Fruit fly (Drosophila melanogaster) whole organism, embryonic: ENCODE data around the gene Sik2.

ENCODE experiments used
- CG12071 ChIP-seq: fragments of 200-800 bp; sonication (Bioruptor generic); optimal IDR thresholded peaks from 3 replicates; lab custom pipeline; 2018; ENCODE audit warnings: missing biosample characterization, mild to moderate bottlenecking, missing genetic modification characterization
- CG12104 ChIP-seq: fragments of 200-800 bp; sonication (Bioruptor generic); optimal IDR thresholded peaks from 3 replicates; lab custom pipeline; 2016; ENCODE audit warnings: missing biosample characterization, missing genetic modification characterization
- CG12299 ChIP-seq: fragments of 200-800 bp; sonication (Bioruptor generic); optimal IDR thresholded peaks from 2 replicates; lab custom pipeline; 2018; ENCODE audit warnings: missing biosample characterization, mild to moderate bottlenecking, missing genetic modification characterization
- CG12769 ChIP-seq: fragments of 200-800 bp; sonication (Bioruptor generic); optimal IDR thresholded peaks from 2 replicates; lab custom pipeline; 2019; ENCODE audit warnings: missing biosample characterization, mild to moderate bottlenecking, missing genetic modification characterization, moderate library complexity
- CG13287 ChIP-seq: fragments of 200-800 bp; sonication (Bioruptor generic); IDR thresholded peaks from 2 replicates; pipeline ENCODE4 v1.3.6; 2022; ENCODE audit warnings: missing biosample characterization, missing genetic modification characterization; ENCODE audit not compliant: partially characterized antibody
- CG16863 ChIP-seq: fragments of 200-800 bp; sonication (Bioruptor generic); optimal IDR thresholded peaks from 3 replicates; lab custom pipeline; 2016; ENCODE audit warnings: missing biosample characterization, missing genetic modification characterization
- CG18619 ChIP-seq: fragments of 200-800 bp; sonication (Bioruptor generic); optimal IDR thresholded peaks from 3 replicates; lab custom pipeline; 2017; ENCODE audit warnings: missing biosample characterization, mild to moderate bottlenecking, missing genetic modification characterization
- CG34376 ChIP-seq: fragments of 200-800 bp; sonication (Bioruptor generic); optimal IDR thresholded peaks from 2 replicates; lab custom pipeline; 2018; ENCODE audit warnings: missing biosample characterization, mild to moderate bottlenecking, missing genetic modification characterization
- CG7372 ChIP-seq: fragments of 200-800 bp; sonication (Bioruptor generic); IDR thresholded peaks from 2 replicates; pipeline ENCODE4 v1.3.6; 2022; ENCODE audit warnings: missing biosample characterization, missing genetic modification characterization
- CG7556 ChIP-seq: fragments of 200-800 bp; sonication (Bioruptor generic); optimal IDR thresholded peaks from 2 replicates; lab custom pipeline; 2017; ENCODE audit warnings: missing biosample characterization, mild to moderate bottlenecking, missing genetic modification characterization
- Dref ChIP-seq: fragments of 200-800 bp; sonication (Bioruptor generic); IDR thresholded peaks from 2 replicates; pipeline ENCODE4 v1.3.6; 2022; ENCODE audit warnings: missing biosample characterization, missing genetic modification characterization
- Ets65A ChIP-seq: fragments of 200-800 bp; sonication (Bioruptor generic); peaks from one replicate; lab custom pipeline; 2016; ENCODE audit warnings: missing biosample characterization, missing genetic modification characterization
- GATAe ChIP-seq: fragments of 200-800 bp; sonication (Bioruptor generic); conservative IDR thresholded peaks from 2 replicates; pipeline ENCODE4 v1.3.6; 2022; ENCODE audit warnings: missing biosample characterization, missing genetic modification characterization
- HHEX ChIP-seq: fragments of 200-800 bp; sonication (Bioruptor generic); optimal IDR thresholded peaks from 3 replicates; lab custom pipeline; 2017; ENCODE audit warnings: missing biosample characterization, mild to moderate bottlenecking, missing genetic modification characterization, missing genetic modification reagents
- Hr78 ChIP-seq, 2 experiments: fragments of 200-800 bp in 1 of 2; fragments of >200 bp in 1 of 2; sonication (Bioruptor generic) in 1 of 2; optimal IDR thresholded peaks; 2 replicates each; lab custom pipeline; 2017 to 2019; ENCODE audit warnings: missing biosample characterization in 2 of 2, missing genetic modification characterization in 2 of 2, mild to moderate bottlenecking in 1 of 2, moderate library complexity in 1 of 2
- Med ChIP-seq: fragments of 200-800 bp; sonication (Bioruptor generic); peaks from one replicate; lab custom pipeline; 2016; ENCODE audit warnings: missing biosample characterization, missing genetic modification characterization, mild to moderate bottlenecking, inconsistent platforms, moderate library complexity
- Pdp1 ChIP-seq, 2 experiments: fragments of 200-800 bp; sonication (Bioruptor generic); optimal IDR thresholded peaks; 3 replicates each; lab custom pipeline; 2016; ENCODE audit warnings: missing biosample characterization in 2 of 2, missing genetic modification characterization in 2 of 2, mild to moderate bottlenecking in 1 of 2, moderate library complexity in 1 of 2
- Scr ChIP-seq: fragments of 200-800 bp; sonication (Bioruptor generic); IDR thresholded peaks from 2 replicates; pipeline ENCODE4 v1.3.6; 2022; ENCODE audit warnings: missing biosample characterization, missing genetic modification characterization; ENCODE audit not compliant: partially characterized antibody
- Trl ChIP-seq, 3 experiments: fragments of >200 bp in 2 of 3; fragments of 200-800 bp in 1 of 3; sonication (Bioruptor generic) in 1 of 3; optimal IDR thresholded peaks; 2 replicates in 1 of 3; 3 replicates in 2 of 3; lab custom pipeline; 2016 to 2017; ENCODE audit warnings: missing biosample characterization in 1 of 3, missing genetic modification characterization in 1 of 3
- bab2 ChIP-seq: fragments of 200-800 bp; sonication (Bioruptor generic); optimal IDR thresholded peaks from 2 replicates; lab custom pipeline; 2016; ENCODE audit warnings: missing biosample characterization, missing genetic modification characterization
- cg ChIP-seq: fragments of 200-800 bp; sonication (Bioruptor generic); optimal IDR thresholded peaks from 3 replicates; lab custom pipeline; 2019; ENCODE audit warnings: missing biosample characterization, mild to moderate bottlenecking, missing genetic modification characterization, moderate library complexity
- chinmo ChIP-seq: fragments of 200-800 bp; sonication (Bioruptor generic); IDR thresholded peaks from 4 replicates; pipeline ENCODE4 v1.3.6; 2022; ENCODE audit warnings: missing biosample characterization, missing genetic modification characterization; ENCODE audit not compliant: partially characterized antibody
- croc ChIP-seq: fragments of 200-800 bp; sonication (Bioruptor generic); conservative IDR thresholded peaks from 3 replicates; pipeline ENCODE4 v1.3.6; 2022; ENCODE audit warnings: missing biosample characterization, missing genetic modification characterization
- crol ChIP-seq: fragments of 200-800 bp; sonication (Bioruptor generic); IDR thresholded peaks from 2 replicates; pipeline ENCODE4 v1.3.6; 2022; ENCODE audit warnings: missing biosample characterization, missing genetic modification characterization
- cwo ChIP-seq: fragments of 200-800 bp; sonication (Bioruptor generic); optimal IDR thresholded peaks from 3 replicates; lab custom pipeline; 2017; ENCODE audit warnings: missing biosample characterization, missing genetic modification characterization, mild to moderate bottlenecking, moderate library complexity, missing genetic modification reagents
- eve ChIP-seq, 2 experiments: fragments of >200 bp; optimal IDR thresholded peaks; 2 replicates each; lab custom pipeline; 2017; ENCODE audit warnings: missing biosample characterization in 2 of 2, missing genetic modification characterization in 2 of 2
- exex ChIP-seq: fragments of 200-800 bp; sonication (Bioruptor generic); optimal IDR thresholded peaks from 4 replicates; lab custom pipeline; 2018; ENCODE audit warnings: missing biosample characterization, mild to moderate bottlenecking, missing genetic modification characterization, moderate library complexity
- ftz-f1 ChIP-seq: fragments of 200-800 bp; sonication (Bioruptor generic); optimal IDR thresholded peaks from 2 replicates; lab custom pipeline; 2016; ENCODE audit warnings: missing biosample characterization, missing genetic modification characterization
- jigr1 ChIP-seq: fragments of 200-800 bp; sonication (Bioruptor generic); IDR thresholded peaks from 3 replicates; pipeline ENCODE4 v1.3.6; 2022; ENCODE audit warnings: missing biosample characterization, missing genetic modification characterization
- lola ChIP-seq, 3 experiments: fragments of >200 bp in 2 of 3; fragments of 200-800 bp in 1 of 3; sonication (Bioruptor generic) in 1 of 3; optimal IDR thresholded peaks; 2 replicates each; lab custom pipeline; 2017 to 2019; ENCODE audit warnings: missing biosample characterization in 3 of 3, missing genetic modification characterization in 3 of 3, mild to moderate bottlenecking in 1 of 3, moderate library complexity in 1 of 3
- nom ChIP-seq: fragments of 200-800 bp; sonication (Bioruptor generic); optimal IDR thresholded peaks from 2 replicates; lab custom pipeline; 2017; ENCODE audit warnings: missing biosample characterization, missing genetic modification characterization, mild to moderate bottlenecking, moderate library complexity, missing genetic modification reagents
- row ChIP-seq: fragments of 200-800 bp; sonication (Bioruptor generic); IDR thresholded peaks from 3 replicates; pipeline ENCODE4 v1.3.6; 2022; ENCODE audit warnings: missing biosample characterization, missing genetic modification characterization
- sens ChIP-seq: fragments of 200-800 bp; sonication (Bioruptor generic); peaks from one replicate; lab custom pipeline; 2016; ENCODE audit warnings: missing biosample characterization, missing genetic modification characterization
- sens-2 ChIP-seq: fragments of 200-800 bp; sonication (Bioruptor generic); IDR thresholded peaks from 2 replicates; pipeline ENCODE4 v1.3.6; 2022; ENCODE audit warnings: missing biosample characterization, missing genetic modification characterization
- slbo ChIP-seq: fragments of 200-800 bp; sonication (Bioruptor generic); IDR thresholded peaks from 2 replicates; pipeline ENCODE4 v1.3.6; 2022; ENCODE audit warnings: missing biosample characterization, missing genetic modification characterization
- sr ChIP-seq: fragments of 200-800 bp; sonication (Bioruptor generic); IDR thresholded peaks from 3 replicates; pipeline ENCODE4 v1.3.6; 2022; ENCODE audit warnings: missing biosample characterization, missing genetic modification characterization
- sug ChIP-seq: fragments of 200-800 bp; optimal IDR thresholded peaks from 2 replicates; lab custom pipeline; 2019; ENCODE audit warnings: missing biosample characterization, mild to moderate bottlenecking, missing genetic modification characterization, moderate library complexity
- z ChIP-seq: fragments of 200-800 bp; sonication (Bioruptor generic); IDR thresholded peaks from 3 replicates; pipeline ENCODE4 v1.3.6; 2022; ENCODE audit warnings: missing biosample characterization, missing genetic modification characterization

Gene Sik2

dm6 chrX:2050070-2050899 is 11.4 kb downstream of the Sik2 start, which contains the start of gene moody (continued):
- TF ChIP-seq CG12299 (tag; lab: Kevin White, UChicago) (peak; percentile 94), CG12104 (GFP tag; lab: Kevin White, UChicago) (peak; percentile 86), jigr1 (GFP tag; lab: Robert Waterston, UW) (peak; percentile 92), CG16863 (GFP tag; lab: Kevin White, UChicago) (peak; percentile 97), eve (GFP tag; optimal IDR thresholded peaks at IDR 0.05; lab: Kevin White, UChicago) (no peak)
- TF ChIP-seq, all 482 proteins: peak for 448

dm6 chrX:2048778-2049686 is 12.7 kb downstream of the Sik2 start:
- peak; percentile 2 for TF ChIP-seq HHEX (GFP tag; lab: Kevin White, UChicago)
- TF ChIP-seq GATAe (GFP tag; lab: Robert Waterston, UW) = 0 out of 2 replicates have a peak, but pooled peaks have one; percentile 25
- peak; percentile 22 for TF ChIP-seq CG12769 (tag; lab: Kevin White, UChicago)
- TF ChIP-seq sug (tag; lab: Kevin White, UChicago) = peak; percentile 64
- TF ChIP-seq cwo (GFP tag; lab: Kevin White, UChicago) = peak; percentile 37
- TF ChIP-seq exex = peak; percentile 80
- TF ChIP-seq CG12071 (GFP tag; lab: Kevin White, UChicago) = no peak
- TF ChIP-seq Hr78 (GFP tag; optimal IDR thresholded peaks at IDR 0.05; lab: Kevin White, UChicago) = peak in 1 of 2 experiments; percentile 97
- no peak for TF ChIP-seq bab2 (GFP tag; lab: Kevin White, UChicago)
- peak; percentile 11 for TF ChIP-seq CG34376 (GFP tag; lab: Kevin White, UChicago)
- TF ChIP-seq sr (GFP tag; lab: Robert Waterston, UW) = no peak
- peak; percentile 71 for TF ChIP-seq sens (GFP tag; lab: Kevin White, UChicago)
- TF ChIP-seq Scr (GFP tag; lab: Robert Waterston, UW) = 0 out of 2 replicates have a peak, but pooled peaks have one; percentile 7
- peak in 1 of 2 experiments; percentile 67 for TF ChIP-seq Pdp1 (GFP tag; optimal IDR thresholded peaks at IDR 0.05; lab: Kevin White, UChicago)
- TF ChIP-seq ftz-f1 (GFP tag; lab: Kevin White, UChicago) = peak; percentile 72
- TF ChIP-seq crol (GFP tag; lab: Robert Waterston, UW) = peak; percentile 85
- TF ChIP-seq Ets65A (GFP tag; lab: Kevin White, UChicago) = peak; percentile 76
- TF ChIP-seq cg (GFP tag; lab: Kevin White, UChicago) = peak; percentile 32
- TF ChIP-seq croc = no peak
- no peak for TF ChIP-seq CG7556 (GFP tag; lab: Kevin White, UChicago)
- TF ChIP-seq CG13287 (GFP tag; lab: Robert Waterston, UW) = no peak
- TF ChIP-seq Dref (GFP tag; lab: Robert Waterston, UW) = 0 out of 2 replicates have a peak, but pooled peaks have one; percentile 10
- peak; percentile 30 for TF ChIP-seq Med
- TF ChIP-seq row = peak; percentile 6; the same call in 1 of the 3 replicates
- TF ChIP-seq sens-2 (GFP tag; lab: Robert Waterston, UW) = 0 out of 2 replicates have a peak, but pooled peaks have one; percentile 12
- no peak for TF ChIP-seq CG18619
- TF ChIP-seq slbo (GFP tag; lab: Robert Waterston, UW) = no peak
- TF ChIP-seq z = peak; percentile 92
- peak; percentile 50 for TF ChIP-seq Trl (optimal IDR thresholded peaks at IDR 0.05; lab: Kevin White, UChicago)
- TF ChIP-seq Trl (GFP tag; optimal IDR thresholded peaks at IDR 0.05; lab: Kevin White, UChicago) = no peak
- peak; percentile 4 for TF ChIP-seq nom (GFP tag; lab: Kevin White, UChicago)
- peak; percentile 69 for TF ChIP-seq CG7372
- TF ChIP-seq chinmo (GFP tag; lab: Robert Waterston, UW) = 0 out of 4 replicates have a peak, but pooled peaks have one; percentile 31
- no peak for TF ChIP-seq lola (GFP tag; optimal IDR thresholded peaks at IDR 0.05; lab: Kevin White, UChicago)
